Worm (Caenorhabditis elegans) whole organism, late embryonic: ENCODE measurements around the gene npp-5.

Experiments
- C38D4.7 ChIP-seq: fragments of 200-800 bp; sonication (Bioruptor generic); optimal IDR thresholded peaks from 2 replicates; lab custom pipeline; 2018; ENCODE audit warnings: mild to moderate bottlenecking, missing genetic modification characterization, moderate library complexity, missing compliant biosample characterization
- ama-1 ChIP-seq: fragments of 150-350 bp; optimal IDR thresholded peaks from 2 replicates; lab custom pipeline; 2014
- ceh-48 ChIP-seq: sonication (generic microtip); optimal IDR thresholded peaks from 2 replicates; lab custom pipeline; 2016; ENCODE audit warnings: missing genetic modification characterization, inconsistent platforms, missing compliant biosample characterization
- ceh-9 ChIP-seq: sonication (generic microtip); optimal IDR thresholded peaks from 2 replicates; lab custom pipeline; 2016; ENCODE audit warnings: mild to moderate bottlenecking, missing genetic modification characterization, inconsistent platforms, missing compliant biosample characterization
- dve-1 ChIP-seq: sonication (generic microtip); optimal IDR thresholded peaks from 2 replicates; lab custom pipeline; 2017; ENCODE audit warnings: antibody characterized with exemption, mild to moderate bottlenecking, missing genetic modification characterization, missing compliant biosample characterization
- eyg-1 ChIP-seq: sonication (generic microtip); optimal IDR thresholded peaks from 2 replicates; lab custom pipeline; 2016; ENCODE audit warnings: missing genotype, missing genetic modification characterization, missing compliant biosample characterization
- hlh-6 ChIP-seq: sonication (generic microtip); optimal IDR thresholded peaks from 2 replicates; lab custom pipeline; 2016; ENCODE audit warnings: missing genotype, missing genetic modification characterization, missing compliant biosample characterization
- lim-6 ChIP-seq: sonication (generic microtip); optimal IDR thresholded peaks from 2 replicates; lab custom pipeline; 2016; ENCODE audit warnings: missing genetic modification characterization, missing compliant biosample characterization
- pqm-1 ChIP-seq: sonication (generic microtip); optimal IDR thresholded peaks from 2 replicates; lab custom pipeline; 2016; ENCODE audit warnings: missing genetic modification characterization, missing compliant biosample characterization
- sox-4 ChIP-seq: sonication (generic microtip); optimal IDR thresholded peaks from 2 replicates; lab custom pipeline; 2017; ENCODE audit warnings: mild to moderate bottlenecking, missing genetic modification characterization, inconsistent platforms, missing compliant biosample characterization
- tbx-2 ChIP-seq: sonication (generic microtip); optimal IDR thresholded peaks from 2 replicates; lab custom pipeline; 2016; ENCODE audit warnings: missing genetic modification characterization, missing compliant biosample characterization

ce11 chrII:11642025-11642424 lies 42.4 kb upstream of the npp-5 start:
- TF ChIP-seq ceh-9 (tag; lab: Kevin White, UChicago) (no peak), pqm-1 (tag; lab: Kevin White, UChicago) (no peak), eyg-1 (no peak), hlh-6 (no peak), sox-4 (tag; lab: Kevin White, UChicago) (no peak), ama-1 (lab: Kevin White, UChicago) (no peak), tbx-2 (tag; lab: Kevin White, UChicago) (no peak), dve-1 (tag; lab: Kevin White, UChicago) (no peak), C38D4.7 (GFP tag; lab: Kevin White, UChicago) (no peak), ceh-48 (tag; lab: Kevin White, UChicago) (no peak), lim-6 (tag; lab: Kevin White, UChicago) (no peak)
